Worm (Caenorhabditis elegans) whole organism, L1 larva: ENCODE data around the gene str-253.

Experiments used
- C04F5.9 ChIP-seq: sonication (generic microtip); optimal IDR thresholded peaks from 2 replicates; lab custom pipeline; 2016; ENCODE audit warnings: missing genetic modification characterization, missing compliant biosample characterization
- F16B12.6 ChIP-seq: fragments of 150-350 bp; optimal IDR thresholded peaks from 2 replicates; lab custom pipeline; 2014; ENCODE audit warnings: missing biosample characterization, missing genetic modification characterization
- Y116A8C.19 ChIP-seq: sonication (generic microtip); optimal IDR thresholded peaks from 2 replicates; lab custom pipeline; 2016; ENCODE audit warnings: missing compliant biosample characterization, missing genetic modification characterization, borderline replicate concordance
- aly-2 ChIP-seq: fragments of 150-350 bp; optimal IDR thresholded peaks from 2 replicates; lab custom pipeline; 2014; ENCODE audit warnings: missing biosample characterization, missing genetic modification characterization
- ama-1 ChIP-seq: fragments of 150-350 bp; optimal IDR thresholded peaks from 2 replicates; lab custom pipeline; 2014
- blmp-1 ChIP-seq: fragments of 150-350 bp; optimal IDR thresholded peaks from 2 replicates; lab custom pipeline; 2014; ENCODE audit warnings: missing biosample characterization, missing genetic modification characterization
- ceh-8 ChIP-seq: fragments of 200-800 bp; sonication (Bioruptor generic); optimal IDR thresholded peaks from 2 replicates; lab custom pipeline; 2018; ENCODE audit warnings: mild to moderate bottlenecking, missing genetic modification characterization, moderate library complexity, missing compliant biosample characterization
- ceh-82 ChIP-seq, 3 experiments: fragments of 150-350 bp in 1 of 3; sonication (generic microtip) in 2 of 3; optimal IDR thresholded peaks; 2 replicates each; lab custom pipeline; 2014 to 2017; ENCODE audit warnings: missing biosample characterization in 3 of 3, missing genetic modification characterization in 3 of 3
- ces-1 ChIP-seq: fragments of 150-350 bp; optimal IDR thresholded peaks from 2 replicates; lab custom pipeline; 2014; ENCODE audit warnings: missing biosample characterization, missing genetic modification reagents, missing genetic modification characterization
- dpl-1 ChIP-seq, 3 experiments: fragments of 150-350 bp in 2 of 3; sonication (generic microtip) in 1 of 3; optimal IDR thresholded peaks; 2 replicates each; lab custom pipeline; 2014 to 2017; ENCODE audit warnings: missing biosample characterization in 3 of 3, missing genetic modification characterization in 3 of 3, missing genetic modification reagents in 3 of 3
- efl-1 ChIP-seq, 4 experiments: fragments of 150-350 bp; optimal IDR thresholded peaks in 3 of 4; peaks in 1 of 4; 1 replicate in 1 of 4; 2 replicates in 3 of 4; lab custom pipeline; 2014; ENCODE audit warnings: missing biosample characterization in 2 of 4, missing genetic modification characterization in 2 of 4, missing genetic modification reagents in 2 of 4
- egl-13 ChIP-seq: sonication (generic microtip); optimal IDR thresholded peaks from 2 replicates; lab custom pipeline; 2016; ENCODE audit warnings: missing genotype, missing genetic modification reagents, missing genetic modification characterization, missing compliant biosample characterization
- fkh-10 ChIP-seq: sonication (generic microtip); optimal IDR thresholded peaks from 2 replicates; lab custom pipeline; 2017; ENCODE audit warnings: missing biosample characterization, missing genetic modification reagents, missing genetic modification characterization
- fkh-4 ChIP-seq: sonication (generic microtip); optimal IDR thresholded peaks from 2 replicates; lab custom pipeline; 2016; ENCODE audit warnings: missing compliant biosample characterization, missing genetic modification characterization, borderline replicate concordance
- grh-1 ChIP-seq: fragments of 200-800 bp; sonication (Bioruptor generic); IDR thresholded peaks from 2 replicates; pipeline ENCODE4 v1.3.6; 2022; ENCODE audit warnings: missing genetic modification reagents, missing genetic modification characterization, missing compliant biosample characterization
- hlh-4 ChIP-seq: sonication (generic microtip); optimal IDR thresholded peaks from 2 replicates; lab custom pipeline; 2016; ENCODE audit warnings: mild to moderate bottlenecking, missing genetic modification characterization, missing compliant biosample characterization
- hpl-2 ChIP-seq: fragments of 150-350 bp; optimal IDR thresholded peaks from 2 replicates; lab custom pipeline; 2014; ENCODE audit warnings: missing biosample characterization, missing genetic modification reagents, missing genetic modification characterization
- lin-13 ChIP-seq: fragments of 150-350 bp; optimal IDR thresholded peaks from 2 replicates; lab custom pipeline; 2014; ENCODE audit warnings: missing biosample characterization, missing genetic modification reagents, missing genetic modification characterization
- lin-14 ChIP-seq: fragments of 200-800 bp; sonication (Bioruptor generic); optimal IDR thresholded peaks from 2 replicates; lab custom pipeline; 2018; ENCODE audit warnings: mild to moderate bottlenecking, missing genetic modification characterization, moderate library complexity, missing compliant biosample characterization
- lin-15B ChIP-seq: fragments of 150-350 bp; sonication (generic microtip); optimal IDR thresholded peaks from 3 replicates; lab custom pipeline; 2014; ENCODE audit warnings: missing biosample characterization, missing genetic modification characterization
- lin-35 ChIP-seq, 2 experiments: fragments of 150-350 bp; optimal IDR thresholded peaks; 2 replicates each; lab custom pipeline; 2014; ENCODE audit warnings: missing biosample characterization in 2 of 2, missing genetic modification characterization in 2 of 2, missing genetic modification reagents in 2 of 2
- lin-39 ChIP-seq: fragments of 150-350 bp; optimal IDR thresholded peaks from 2 replicates; lab custom pipeline; 2014; ENCODE audit warnings: missing biosample characterization, missing genetic modification reagents, missing genetic modification characterization
- nhr-11 ChIP-seq: fragments of 150-350 bp; optimal IDR thresholded peaks from 2 replicates; lab custom pipeline; 2014; ENCODE audit warnings: missing biosample characterization, missing genetic modification characterization
- nhr-20 ChIP-seq: sonication (generic microtip); optimal IDR thresholded peaks from 2 replicates; lab custom pipeline; 2016; ENCODE audit warnings: mild to moderate bottlenecking, missing genetic modification characterization, missing compliant biosample characterization
- nhr-28 ChIP-seq: fragments of 150-350 bp; optimal IDR thresholded peaks from 2 replicates; lab custom pipeline; 2014; ENCODE audit warnings: missing biosample characterization, missing genetic modification characterization
- nhr-71 ChIP-seq: sonication (generic microtip); optimal IDR thresholded peaks from 2 replicates; lab custom pipeline; 2016; ENCODE audit warnings: mild to moderate bottlenecking, missing genetic modification characterization, moderate library complexity, missing compliant biosample characterization
- nhr-76 ChIP-seq: sonication (generic microtip); optimal IDR thresholded peaks from 2 replicates; lab custom pipeline; 2017; ENCODE audit warnings: missing biosample characterization, missing genetic modification characterization
- nhr-84 ChIP-seq: sonication (generic microtip); optimal IDR thresholded peaks from 2 replicates; lab custom pipeline; 2017; ENCODE audit warnings: missing biosample characterization, missing genetic modification characterization
- nhr-85 ChIP-seq: sonication (generic microtip); peaks from one replicate; lab custom pipeline; 2016; ENCODE audit warnings: missing genetic modification characterization, inconsistent platforms, missing compliant biosample characterization
- nhr-90 ChIP-seq: sonication (generic microtip); optimal IDR thresholded peaks from 2 replicates; lab custom pipeline; 2016; ENCODE audit warnings: mild to moderate bottlenecking, missing genetic modification characterization, missing compliant biosample characterization; ENCODE audit not compliant: poor library complexity
- pag-3 ChIP-seq: sonication (generic microtip); optimal IDR thresholded peaks from 2 replicates; lab custom pipeline; 2017; ENCODE audit warnings: missing genetic modification characterization, mild to moderate bottlenecking, missing compliant biosample characterization, antibody characterized with exemption, borderline replicate concordance; ENCODE audit not compliant: insufficient read depth
- pax-3 ChIP-seq: fragments of 200-800 bp; sonication (Bioruptor generic); optimal IDR thresholded peaks from 2 replicates; lab custom pipeline; 2018; ENCODE audit warnings: mild to moderate bottlenecking, missing genetic modification characterization, moderate library complexity, missing compliant biosample characterization
- snpc-4 ChIP-seq: fragments of 150-350 bp; optimal IDR thresholded peaks from 2 replicates; lab custom pipeline; 2014; ENCODE audit warnings: missing biosample characterization, missing genetic modification characterization
- snu-23 ChIP-seq: sonication (generic microtip); optimal IDR thresholded peaks from 2 replicates; lab custom pipeline; 2016; ENCODE audit warnings: missing genetic modification characterization, missing compliant biosample characterization
- sptf-1 ChIP-seq: fragments of 150-350 bp; optimal IDR thresholded peaks from 2 replicates; lab custom pipeline; 2014; ENCODE audit warnings: missing biosample characterization, missing genetic modification characterization
- sup-37 ChIP-seq: fragments of 200-800 bp; sonication (Bioruptor generic); optimal IDR thresholded peaks from 2 replicates; lab custom pipeline; 2018; ENCODE audit warnings: mild to moderate bottlenecking, missing genetic modification characterization, missing compliant biosample characterization
- swsn-7 ChIP-seq: sonication (generic microtip); optimal IDR thresholded peaks from 2 replicates; lab custom pipeline; 2016; ENCODE audit warnings: missing genetic modification characterization, missing compliant biosample characterization
- tbx-2 ChIP-seq: sonication (generic microtip); optimal IDR thresholded peaks from 2 replicates; lab custom pipeline; 2016; ENCODE audit warnings: missing genetic modification characterization, missing compliant biosample characterization
- tlp-1 ChIP-seq: fragments of 150-350 bp; optimal IDR thresholded peaks from 2 replicates; lab custom pipeline; 2014; ENCODE audit warnings: missing biosample characterization, missing genetic modification characterization
- unc-86 ChIP-seq: sonication (generic microtip); optimal IDR thresholded peaks from 2 replicates; lab custom pipeline; 2016; ENCODE audit warnings: missing genetic modification characterization, missing compliant biosample characterization
- unc-98 ChIP-seq: fragments of 200-800 bp; sonication (Bioruptor generic); IDR thresholded peaks from 2 replicates; pipeline ENCODE4 v1.3.6; 2022; ENCODE audit warnings: missing genetic modification characterization, missing compliant biosample characterization
- xbp-1 ChIP-seq: sonication (generic microtip); optimal IDR thresholded peaks from 2 replicates; lab custom pipeline; 2016; ENCODE audit warnings: missing genetic modification characterization, missing compliant biosample characterization
- zag-1 ChIP-seq: fragments of 150-350 bp; optimal IDR thresholded peaks from 2 replicates; lab custom pipeline; 2014; ENCODE audit warnings: missing biosample characterization, missing genetic modification characterization
- zip-4 ChIP-seq: fragments of 200-800 bp; sonication (Bioruptor generic); optimal IDR thresholded peaks from 2 replicates; lab custom pipeline; 2018; ENCODE audit warnings: mild to moderate bottlenecking, missing genetic modification characterization, moderate library complexity, missing compliant biosample characterization
- ztf-4 ChIP-seq: fragments of 150-350 bp; optimal IDR thresholded peaks from 2 replicates; lab custom pipeline; 2014; ENCODE audit warnings: missing biosample characterization, missing genetic modification characterization

str-253 gene

ce11 chrV:2250126-2250590 lies 4.2 kb downstream of the str-253 start, which contains the start of gene cyp-33C7 (continued):
- TF ChIP-seq grh-1 (no peak), tbx-2 (tag; lab: Kevin White, UChicago) (peak; percentile 14), ces-1 (GFP tag; lab: Kevin White, UChicago) (no peak), dpl-1 (GFP tag; optimal IDR thresholded peaks at IDR 0.05; lab: Kevin White, UChicago) (peak in 2 of 3 experiments; percentile 11 to 33), F16B12.6 (no peak), snu-23 (GFP tag; lab: Kevin White, UChicago) (peak; percentile 33), lin-39 (no peak), nhr-20 (tag; lab: Kevin White, UChicago) (peak; percentile 89), ztf-4 (tag; lab: Kevin White, UChicago) (no peak), ceh-8 (no peak), ama-1 (lab: Kevin White, UChicago) (no peak), C04F5.9 (tag; lab: Kevin White, UChicago) (no peak), egl-13 (tag; lab: Kevin White, UChicago) (no peak), zag-1 (tag; lab: Kevin White, UChicago) (no peak), blmp-1 (peak; percentile 20), fkh-4 (no peak), sptf-1 (tag; lab: Kevin White, UChicago) (no peak), lin-14 (GFP tag; lab: Kevin White, UChicago) (peak; percentile 88), ceh-82 (tag; optimal IDR thresholded peaks at IDR 0.05; lab: Kevin White, UChicago) (peak in 1 of 3 experiments; percentile 26), unc-86 (tag; lab: Kevin White, UChicago) (no peak), nhr-84 (tag; lab: Kevin White, UChicago) (no peak), efl-1 (optimal IDR thresholded peaks at IDR 0.05; lab: Kevin White, UChicago) (peak in 1 of 2 experiments; percentile 29), efl-1 (GFP tag; optimal IDR thresholded peaks at IDR 0.05 in 1 of 2; lab: Kevin White, UChicago) (peak in 1 of 2 experiments; percentile 52), sup-37 (GFP tag; lab: Kevin White, UChicago) (no peak), swsn-7 (no peak), pax-3 (tag; lab: Kevin White, UChicago) (no peak), hpl-2 (GFP tag; lab: Kevin White, UChicago) (no peak), nhr-90 (peak; percentile 36), aly-2 (tag; lab: Kevin White, UChicago) (no peak), snpc-4 (tag; lab: Kevin White, UChicago) (no peak), nhr-11 (no peak), lin-35 (GFP tag; optimal IDR thresholded peaks at IDR 0.05; lab: Kevin White, UChicago) (peak in 1 of 2 experiments; percentile 75), lin-15B (no peak), lin-13 (no peak), fkh-10 (GFP tag; lab: Kevin White, UChicago) (no peak), nhr-28 (no peak), zip-4 (GFP tag; lab: Kevin White, UChicago) (no peak), unc-98 (no peak), tlp-1 (tag; lab: Kevin White, UChicago) (no peak), hlh-4 (no peak), Y116A8C.19 (tag; lab: Kevin White, UChicago) (no peak), xbp-1 (tag; lab: Kevin White, UChicago) (no peak), pag-3 (no peak), nhr-76 (no peak), nhr-71 (tag; lab: Kevin White, UChicago) (peak; percentile 59), nhr-85 (no peak)
